Fruit fly (Drosophila melanogaster): Measurements from ENCODE around the gene MtnD.

DNA sequence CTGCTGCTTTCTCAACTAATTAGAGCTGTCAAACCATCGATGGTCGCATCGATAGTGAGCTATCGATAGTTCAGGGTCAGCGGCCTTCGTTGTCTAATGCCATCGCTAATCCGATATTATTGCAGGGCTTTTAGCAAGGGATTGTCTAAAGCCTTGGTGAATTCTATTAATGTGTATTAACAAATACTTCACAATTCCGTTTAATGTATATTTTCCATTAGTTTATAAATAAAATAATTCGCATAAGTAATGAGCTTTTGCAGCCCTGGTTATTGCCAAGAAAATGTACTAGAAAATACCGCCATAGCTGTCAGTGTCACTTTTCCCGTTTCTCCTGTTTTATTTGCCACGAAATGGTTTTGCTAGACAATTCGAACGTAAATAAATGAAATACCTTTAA lies 45.1 kb downstream of the MtnD start, which contains the start of the genes EloB and Srp14:
- TF ChIP-seq CTCF (optimal IDR thresholded peaks at IDR 0.05) (no peak), CG8478 (optimal IDR thresholded peaks at IDR 0.05) (no peak)

All from S2 (cell line).